Worm (Caenorhabditis elegans): ENCODE measurements around the gene col-127.

The col-127 gene

ce11 chrIV:11307770-11308169 lies 41.8 kb upstream of the col-127 start:
- TF ChIP-seq hlh-1 (tag; optimal IDR thresholded peaks at IDR 0.05) (no peak), cnd-1 (tag; optimal IDR thresholded peaks at IDR 0.05) (no peak), mep-1 (tag; optimal IDR thresholded peaks at IDR 0.05) (no peak), tbx-8 (GFP tag; optimal IDR thresholded peaks at IDR 0.05) (no peak), zip-8 (tag; optimal IDR thresholded peaks at IDR 0.05) (no peak), flh-1 (GFP tag; optimal IDR thresholded peaks at IDR 0.05) (no peak), drap-1 (GFP tag; optimal IDR thresholded peaks at IDR 0.05) (no peak), ceh-39 (tag; optimal IDR thresholded peaks at IDR 0.05) (no peak), lin-13 (tag; optimal IDR thresholded peaks at IDR 0.05) (no peak), unc-39 (tag; optimal IDR thresholded peaks at IDR 0.05) (no peak), nhr-2 (tag; optimal IDR thresholded peaks at IDR 0.05) (no peak), nhr-237 (tag; optimal IDR thresholded peaks at IDR 0.05) (no peak), ceh-83 (GFP tag; optimal IDR thresholded peaks at IDR 0.05) (no peak), bed-3 (GFP tag; optimal IDR thresholded peaks at IDR 0.05) (no peak)

DNA sequence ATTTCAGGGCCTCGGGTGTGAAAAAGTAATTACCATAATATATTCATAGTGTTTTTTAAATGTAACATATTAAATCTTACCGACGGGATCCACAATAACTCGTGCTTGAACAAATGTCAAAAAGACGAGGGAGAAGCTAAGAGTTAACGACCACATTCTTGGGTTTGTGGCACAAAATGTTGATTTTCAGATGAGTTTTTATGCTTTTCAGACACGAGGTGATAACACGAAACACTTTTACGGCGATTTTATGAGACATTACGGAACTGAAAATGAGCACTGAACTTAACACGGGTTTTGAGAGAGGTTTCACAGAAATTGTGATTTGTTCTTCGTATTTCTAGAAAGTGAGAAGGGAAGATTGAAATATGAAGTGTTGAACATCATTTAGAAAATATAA lies 40.6 kb upstream of the col-127 start, which contains the start of gene B0035.13:
Gene B0035.13 (minus strand): TSS at position 173 of the 400 bp plus-strand sequence.
- no peak for TF ChIP-seq ces-1 (GFP tag; optimal IDR thresholded peaks at IDR 0.05)
- no peak for TF ChIP-seq mls-2 (tag; optimal IDR thresholded peaks at IDR 0.05)
- no peak for TF ChIP-seq elt-3 (tag; optimal IDR thresholded peaks at IDR 0.05)
- no peak for TF ChIP-seq sem-2 (GFP tag; optimal IDR thresholded peaks at IDR 0.05)
- no peak for TF ChIP-seq nhr-76 (tag; optimal IDR thresholded peaks at IDR 0.05)
- no peak for TF ChIP-seq lin-13 (tag; optimal IDR thresholded peaks at IDR 0.05)
- TF ChIP-seq unc-39 (tag; optimal IDR thresholded peaks at IDR 0.05): no peak
- no peak for TF ChIP-seq mep-1 (tag; optimal IDR thresholded peaks at IDR 0.05)
- TF ChIP-seq ham-2 (GFP tag; optimal IDR thresholded peaks at IDR 0.05): no peak
- no peak for TF ChIP-seq cnd-1 (tag; optimal IDR thresholded peaks at IDR 0.05)
- no peak for TF ChIP-seq ceh-39 (tag; optimal IDR thresholded peaks at IDR 0.05)
- TF ChIP-seq snpc-4 (tag; optimal IDR thresholded peaks at IDR 0.05): no peak
- TF ChIP-seq ceh-43 (GFP tag; optimal IDR thresholded peaks at IDR 0.05): no peak

ce11 chrIV:11304970-11305369 lies 39.0 kb upstream of the col-127 start:
- no peak for TF ChIP-seq nhr-12 (tag; optimal IDR thresholded peaks at IDR 0.05)
- no peak for TF ChIP-seq lin-32 (GFP tag; optimal IDR thresholded peaks at IDR 0.05)
- TF ChIP-seq mab-5 (tag; optimal IDR thresholded peaks at IDR 0.05): no peak
- no peak for TF ChIP-seq elt-1 (tag; optimal IDR thresholded peaks at IDR 0.05; ENCODE audit: borderline replicate concordance, insufficient read depth)
- TF ChIP-seq zip-8 (tag; optimal IDR thresholded peaks at IDR 0.05): no peak
- no peak for TF ChIP-seq unc-62 (GFP tag; optimal IDR thresholded peaks at IDR 0.05)
- no peak for TF ChIP-seq ceh-39 (tag; optimal IDR thresholded peaks at IDR 0.05)
- no peak for TF ChIP-seq nhr-76 (tag; optimal IDR thresholded peaks at IDR 0.05)
- TF ChIP-seq pha-4 (tag; optimal IDR thresholded peaks at IDR 0.05): no peak
- no peak for TF ChIP-seq nhr-2 (tag; optimal IDR thresholded peaks at IDR 0.05)
- TF ChIP-seq elt-3 (tag; optimal IDR thresholded peaks at IDR 0.05): no peak
- no peak for TF ChIP-seq mep-1 (tag; optimal IDR thresholded peaks at IDR 0.05)
- no peak for TF ChIP-seq sptf-1 (tag; optimal IDR thresholded peaks at IDR 0.05)
- TF ChIP-seq ham-2 (GFP tag; optimal IDR thresholded peaks at IDR 0.05): no peak
- TF ChIP-seq ztf-11 (tag; optimal IDR thresholded peaks at IDR 0.05): no peak
- TF ChIP-seq nhr-28 (tag; optimal IDR thresholded peaks at IDR 0.05): no peak

ce11 chrIV:11298154-11299086 lies 32.4 kb upstream of the col-127 start, which contains the start of the genes B0035.15 and dnj-1:
B0035.15 (minus strand) TSS chrIV:11298252.
dnj-1 (plus strand) TSS chrIV:11299036.
- no peak for TF ChIP-seq nhr-237 (tag; optimal IDR thresholded peaks at IDR 0.05)
- no peak for TF ChIP-seq lin-32 (GFP tag; optimal IDR thresholded peaks at IDR 0.05)
- TF ChIP-seq mep-1 (tag; optimal IDR thresholded peaks at IDR 0.05): no peak
- TF ChIP-seq ceh-43 (GFP tag; optimal IDR thresholded peaks at IDR 0.05): no peak
- TF ChIP-seq ham-2 (GFP tag; optimal IDR thresholded peaks at IDR 0.05): peak; percentile 67
- no peak for TF ChIP-seq nhr-2 (tag; optimal IDR thresholded peaks at IDR 0.05)
- no peak for TF ChIP-seq lin-13 (tag; optimal IDR thresholded peaks at IDR 0.05)
- TF ChIP-seq blmp-1 (tag; optimal IDR thresholded peaks at IDR 0.05): peak; percentile 6
- no peak for TF ChIP-seq mls-2 (tag; optimal IDR thresholded peaks at IDR 0.05)
- no peak for TF ChIP-seq cnd-1 (tag; optimal IDR thresholded peaks at IDR 0.05)
- TF ChIP-seq ztf-11 (tag; optimal IDR thresholded peaks at IDR 0.05): no peak
- TF ChIP-seq hlh-1 (tag; optimal IDR thresholded peaks at IDR 0.05): no peak
- no peak for TF ChIP-seq flh-1 (GFP tag; optimal IDR thresholded peaks at IDR 0.05)
- no peak for TF ChIP-seq ceh-83 (GFP tag; optimal IDR thresholded peaks at IDR 0.05)
- no peak for TF ChIP-seq pha-4 (tag; optimal IDR thresholded peaks at IDR 0.05)
- TF ChIP-seq lsy-2 (tag; optimal IDR thresholded peaks at IDR 0.05): peak; percentile 11
- TF ChIP-seq ceh-39 (tag; optimal IDR thresholded peaks at IDR 0.05): no peak
- TF ChIP-seq nhr-28 (tag; optimal IDR thresholded peaks at IDR 0.05): no peak
- TF ChIP-seq M03D4.4 (tag; optimal IDR thresholded peaks at IDR 0.05): no peak
- no peak for TF ChIP-seq bed-3 (GFP tag; optimal IDR thresholded peaks at IDR 0.05)
- TF ChIP-seq drap-1 (GFP tag; optimal IDR thresholded peaks at IDR 0.05): no peak
- TF ChIP-seq snpc-4 (tag; optimal IDR thresholded peaks at IDR 0.05): no peak
- TF ChIP-seq elt-1 (tag; optimal IDR thresholded peaks at IDR 0.05; ENCODE audit: borderline replicate concordance, insufficient read depth): no peak
- no peak for TF ChIP-seq sptf-1 (tag; optimal IDR thresholded peaks at IDR 0.05)
- no peak for TF ChIP-seq elt-3 (tag; optimal IDR thresholded peaks at IDR 0.05)
- TF ChIP-seq nhr-12 (tag; optimal IDR thresholded peaks at IDR 0.05): no peak
- no peak for TF ChIP-seq unc-62 (GFP tag; optimal IDR thresholded peaks at IDR 0.05)
- peak; percentile 85 for TF ChIP-seq ces-1 (GFP tag; optimal IDR thresholded peaks at IDR 0.05)

Data from whole organism, mixed stage, embryonic.